Fruit fly (Drosophila melanogaster) whole organism, adult: ENCODE data around the gene PH4alphaMP.

Experiments
- CG11617 ChIP-seq: fragments of 200-800 bp; sonication (Bioruptor generic); optimal IDR thresholded peaks from 2 replicates; lab custom pipeline; 2017; ENCODE audit warnings: mild to moderate bottlenecking, missing biosample characterization, missing genetic modification reagents, missing genetic modification characterization
- CG12768 ChIP-seq: fragments of 200-800 bp; sonication (Bioruptor generic); optimal IDR thresholded peaks from 2 replicates; lab custom pipeline; 2017; ENCODE audit warnings: missing biosample characterization, missing genetic modification characterization, mild to moderate bottlenecking, moderate library complexity, missing genetic modification reagents
- CG14711 ChIP-seq: fragments of 200-800 bp; sonication (Bioruptor generic); optimal IDR thresholded peaks from 2 replicates; lab custom pipeline; 2018; ENCODE audit warnings: missing biosample characterization, mild to moderate bottlenecking, missing genetic modification characterization, moderate library complexity
- CG1620 ChIP-seq: fragments of 200-800 bp; sonication (Bioruptor generic); optimal IDR thresholded peaks from 2 replicates; lab custom pipeline; 2016; ENCODE audit warnings: missing biosample characterization, missing genetic modification characterization
- CG33017 ChIP-seq: fragments of 200-800 bp; sonication (Bioruptor generic); optimal IDR thresholded peaks from 2 replicates; lab custom pipeline; 2018; ENCODE audit warnings: missing biosample characterization, mild to moderate bottlenecking, missing genetic modification characterization, moderate library complexity
- CG5204 ChIP-seq: fragments of 200-800 bp; sonication (Bioruptor generic); optimal IDR thresholded peaks from 2 replicates; lab custom pipeline; 2016; ENCODE audit warnings: missing biosample characterization, missing genetic modification characterization
- CG7045 ChIP-seq: fragments of 200-800 bp; sonication (Bioruptor generic); optimal IDR thresholded peaks from 2 replicates; lab custom pipeline; 2017; ENCODE audit warnings: missing biosample characterization, mild to moderate bottlenecking, missing genetic modification characterization
- CG7101 ChIP-seq: fragments of 200-800 bp; sonication (Bioruptor generic); optimal IDR thresholded peaks from 2 replicates; lab custom pipeline; 2018; ENCODE audit warnings: missing biosample characterization, mild to moderate bottlenecking, missing genetic modification characterization, moderate library complexity
- Clk ChIP-seq: fragments of 200-800 bp; sonication (Bioruptor generic); optimal IDR thresholded peaks from 2 replicates; lab custom pipeline; 2017; ENCODE audit warnings: missing biosample characterization, missing genetic modification characterization
- Crg-1 ChIP-seq: fragments of 200-800 bp; sonication (Bioruptor generic); optimal IDR thresholded peaks from 2 replicates; lab custom pipeline; 2016; ENCODE audit warnings: missing biosample characterization, missing genetic modification characterization
- Hr96 ChIP-seq: fragments of 200-800 bp; sonication (Bioruptor generic); optimal IDR thresholded peaks from 2 replicates; lab custom pipeline; 2016; ENCODE audit warnings: missing biosample characterization, missing genetic modification characterization
- Mnt ChIP-seq: fragments of 200-800 bp; sonication (Bioruptor generic); optimal IDR thresholded peaks from 2 replicates; lab custom pipeline; 2016; ENCODE audit warnings: missing biosample characterization, mild to moderate bottlenecking, missing genetic modification characterization
- bab1 ChIP-seq: fragments of 200-800 bp; sonication (Bioruptor generic); optimal IDR thresholded peaks from 3 replicates; lab custom pipeline; 2019; ENCODE audit warnings: missing biosample characterization, mild to moderate bottlenecking, missing genetic modification characterization, moderate library complexity
- cic ChIP-seq: fragments of 200-800 bp; sonication (Bioruptor generic); optimal IDR thresholded peaks from 2 replicates; lab custom pipeline; 2017; ENCODE audit warnings: missing biosample characterization, mild to moderate bottlenecking, missing genetic modification characterization, moderate library complexity
- cnc ChIP-seq, 2 experiments: fragments of >200 bp; optimal IDR thresholded peaks; 2 replicates each; lab custom pipeline; 2017
- kay ChIP-seq: fragments of 200-800 bp; sonication (Bioruptor generic); peaks from one replicate; lab custom pipeline; 2016; ENCODE audit warnings: missing biosample characterization, missing genetic modification characterization, borderline replicate concordance
- ovo ChIP-seq: fragments of 200-800 bp; sonication (Bioruptor generic); optimal IDR thresholded peaks from 2 replicates; lab custom pipeline; 2016; ENCODE audit warnings: missing biosample characterization, missing genetic modification characterization
- pad ChIP-seq: fragments of 200-800 bp; sonication (Bioruptor generic); optimal IDR thresholded peaks from 3 replicates; lab custom pipeline; 2017; ENCODE audit warnings: missing biosample characterization, missing genetic modification characterization, mild to moderate bottlenecking, moderate library complexity, missing genetic modification reagents
- tj ChIP-seq: fragments of 200-800 bp; sonication (Bioruptor generic); optimal IDR thresholded peaks from 3 replicates; lab custom pipeline; 2017; ENCODE audit warnings: missing biosample characterization, mild to moderate bottlenecking, missing genetic modification characterization, moderate library complexity
- toe ChIP-seq: fragments of 200-800 bp; sonication (Bioruptor generic); optimal IDR thresholded peaks from 2 replicates; lab custom pipeline; 2016; ENCODE audit warnings: missing biosample characterization, missing genetic modification characterization

The PH4alphaMP gene

dm6 chr3R:30476367-30476766 lies 19.6 kb downstream of the PH4alphaMP start, which contains the start of gene spdo:
TSS of gene spdo (plus strand) at chr3R:30476684.
- TF ChIP-seq CG14711 (no peak), CG12768 (GFP tag; lab: Kevin White, UChicago) (no peak), bab1 (no peak), CG5204 (GFP tag; lab: Kevin White, UChicago) (no peak), cnc (optimal IDR thresholded peaks at IDR 0.05; lab: Kevin White, UChicago) (no peak), Hr96 (GFP tag; lab: Kevin White, UChicago) (no peak), CG11617 (GFP tag; lab: Kevin White, UChicago) (no peak), cic (GFP tag; lab: Kevin White, UChicago) (no peak), CG7101 (tag; lab: Kevin White, UChicago) (no peak), kay (GFP tag; lab: Kevin White, UChicago) (no peak), tj (GFP tag; lab: Kevin White, UChicago) (no peak), ovo (GFP tag; lab: Kevin White, UChicago) (no peak), CG7045 (GFP tag; lab: Kevin White, UChicago) (no peak), Mnt (GFP tag; lab: Kevin White, UChicago) (no peak), CG1620 (no peak), Clk (GFP tag; lab: Kevin White, UChicago) (no peak), toe (GFP tag; lab: Kevin White, UChicago) (no peak), CG33017 (tag; lab: Kevin White, UChicago) (no peak), Crg-1 (GFP tag; lab: Kevin White, UChicago) (no peak)

dm6 chr3R:30475910-30476309 lies 20.0 kb downstream of the PH4alphaMP start:
- TF ChIP-seq CG11617 (GFP tag; lab: Kevin White, UChicago) (no peak), ovo (GFP tag; lab: Kevin White, UChicago) (no peak), CG5204 (GFP tag; lab: Kevin White, UChicago) (no peak), pad (GFP tag; lab: Kevin White, UChicago) (no peak), CG7045 (GFP tag; lab: Kevin White, UChicago) (no peak), Crg-1 (GFP tag; lab: Kevin White, UChicago) (no peak)

dm6 chr3R:30474667-30475213 lies 21.2 kb downstream of the PH4alphaMP start:
- TF ChIP-seq CG7045 (GFP tag; lab: Kevin White, UChicago) (no peak), ovo (GFP tag; lab: Kevin White, UChicago) (no peak), Clk (GFP tag; lab: Kevin White, UChicago) (no peak), CG33017 (tag; lab: Kevin White, UChicago) (no peak), CG1620 (no peak), toe (GFP tag; lab: Kevin White, UChicago) (no peak), CG14711 (no peak), CG5204 (GFP tag; lab: Kevin White, UChicago) (no peak), CG7101 (tag; lab: Kevin White, UChicago) (no peak), cic (GFP tag; lab: Kevin White, UChicago) (no peak), tj (GFP tag; lab: Kevin White, UChicago) (no peak), bab1 (no peak), Hr96 (GFP tag; lab: Kevin White, UChicago) (no peak), cnc (optimal IDR thresholded peaks at IDR 0.05; lab: Kevin White, UChicago) (no peak), pad (GFP tag; lab: Kevin White, UChicago) (no peak), CG12768 (GFP tag; lab: Kevin White, UChicago) (no peak), kay (GFP tag; lab: Kevin White, UChicago) (no peak), Mnt (GFP tag; lab: Kevin White, UChicago) (no peak), Crg-1 (GFP tag; lab: Kevin White, UChicago) (no peak)

dm6 chr3R:30472331-30472730 lies 23.6 kb downstream of the PH4alphaMP start:
- TF ChIP-seq CG7045 (GFP tag; lab: Kevin White, UChicago) (no peak), Mnt (GFP tag; lab: Kevin White, UChicago) (no peak), bab1 (no peak), kay (GFP tag; lab: Kevin White, UChicago) (no peak), CG33017 (tag; lab: Kevin White, UChicago) (no peak), pad (GFP tag; lab: Kevin White, UChicago) (no peak), Crg-1 (GFP tag; lab: Kevin White, UChicago) (no peak), cic (GFP tag; lab: Kevin White, UChicago) (no peak), tj (GFP tag; lab: Kevin White, UChicago) (no peak), Hr96 (GFP tag; lab: Kevin White, UChicago) (no peak), CG1620 (no peak), Clk (GFP tag; lab: Kevin White, UChicago) (no peak), CG7101 (tag; lab: Kevin White, UChicago) (no peak), CG12768 (GFP tag; lab: Kevin White, UChicago) (no peak)

dm6 chr3R:30470690-30471089 lies 25.3 kb downstream of the PH4alphaMP start:
- TF ChIP-seq tj (GFP tag; lab: Kevin White, UChicago) (peak; percentile 99), kay (GFP tag; lab: Kevin White, UChicago) (no peak), CG14711 (no peak), CG1620 (no peak), CG11617 (GFP tag; lab: Kevin White, UChicago) (no peak), ovo (GFP tag; lab: Kevin White, UChicago) (no peak), Clk (GFP tag; lab: Kevin White, UChicago) (no peak), Hr96 (GFP tag; lab: Kevin White, UChicago) (no peak), CG7101 (tag; lab: Kevin White, UChicago) (no peak)

dm6 chr3R:30467062-30467461 lies 28.9 kb downstream of the PH4alphaMP start:
- TF ChIP-seq Mnt (GFP tag; lab: Kevin White, UChicago) (no peak), CG11617 (GFP tag; lab: Kevin White, UChicago) (no peak), cic (GFP tag; lab: Kevin White, UChicago) (no peak), cnc (optimal IDR thresholded peaks at IDR 0.05; lab: Kevin White, UChicago) (no peak), CG7045 (GFP tag; lab: Kevin White, UChicago) (no peak), CG12768 (GFP tag; lab: Kevin White, UChicago) (no peak)
